Fruit fly (Drosophila melanogaster) whole organism, prepupa: ENCODE data around the gene CG42237.
A peak's percentile ranks its signal among the peaks of the same experiment; 100 is the strongest.

Experiments used
- CG15336 ChIP-seq: fragments of 200-800 bp; sonication (Bioruptor generic); IDR thresholded peaks from 2 replicates; pipeline ENCODE4 v1.3.6; 2022; ENCODE audit warnings: missing biosample characterization, missing genetic modification characterization
- Hr38 ChIP-seq: sonication (Bioruptor generic); optimal IDR thresholded peaks from 2 replicates; lab custom pipeline; 2016; ENCODE audit warnings: missing biosample characterization, missing genetic modification characterization
- Hr39 ChIP-seq: fragments of 200-800 bp; sonication (Bioruptor generic); optimal IDR thresholded peaks from 2 replicates; lab custom pipeline; 2016; ENCODE audit warnings: missing biosample characterization, missing genetic modification characterization
- acj6 ChIP-seq: fragments of 200-800 bp; sonication (Bioruptor generic); optimal IDR thresholded peaks from 3 replicates; lab custom pipeline; 2016; ENCODE audit warnings: missing biosample characterization, missing genetic modification characterization
- dsx ChIP-seq: fragments of 200-800 bp; optimal IDR thresholded peaks from 3 replicates; lab custom pipeline; 2019; ENCODE audit warnings: missing biosample characterization, mild to moderate bottlenecking, missing genetic modification characterization, moderate library complexity; ENCODE audit not compliant: poor library complexity, severe bottlenecking
- fd59A ChIP-seq: fragments of 200-800 bp; sonication (Bioruptor generic); optimal IDR thresholded peaks from 2 replicates; lab custom pipeline; 2017; ENCODE audit warnings: missing biosample characterization, mild to moderate bottlenecking, missing genetic modification characterization, missing genetic modification reagents
- fd85E ChIP-seq: fragments of 200-800 bp; sonication (Bioruptor generic); optimal IDR thresholded peaks from 3 replicates; lab custom pipeline; 2016; ENCODE audit warnings: missing biosample characterization, missing genetic modification characterization
- net ChIP-seq: fragments of 200-800 bp; sonication (Bioruptor generic); optimal IDR thresholded peaks from 3 replicates; lab custom pipeline; 2016; ENCODE audit warnings: missing biosample characterization, missing genetic modification characterization
- spab ChIP-seq: fragments of 200-800 bp; sonication (Bioruptor generic); optimal IDR thresholded peaks from 2 replicates; lab custom pipeline; 2017; ENCODE audit warnings: missing biosample characterization, mild to moderate bottlenecking, missing genetic modification characterization, missing genetic modification reagents
- ss ChIP-seq, 2 experiments: fragments of 200-800 bp; sonication (Bioruptor generic); optimal IDR thresholded peaks; 2 replicates in 1 of 2; 3 replicates in 1 of 2; lab custom pipeline; 2017 to 2018; ENCODE audit warnings: mild to moderate bottlenecking in 2 of 2, missing biosample characterization in 2 of 2, missing genetic modification characterization in 2 of 2, moderate library complexity in 1 of 2

Gene CG42237

DNA sequence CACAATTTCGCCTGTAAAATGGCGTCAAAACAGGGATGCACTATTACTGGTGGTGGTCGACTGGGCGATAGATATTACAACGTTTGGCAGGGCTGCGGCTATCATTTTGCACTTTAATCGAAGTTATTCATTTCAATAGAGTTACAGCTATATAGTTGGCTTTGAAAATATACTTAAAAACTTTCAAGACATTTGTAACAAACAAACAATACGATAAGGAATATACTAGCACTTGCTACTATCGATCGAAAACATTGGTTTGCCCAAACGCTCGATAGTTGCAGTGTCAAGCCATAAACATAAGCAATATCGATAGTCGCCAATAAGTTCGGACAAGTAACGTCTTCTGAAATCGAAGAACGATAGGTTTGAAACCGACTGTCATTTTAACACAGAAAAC, 44.5 kb downstream of the CG42237 start, which contains the start of the genes Bap60 and CG12096 (continued):
- TF ChIP-seq Hr38 (GFP tag; lab: Kevin White, UChicago): no peak
- no peak for TF ChIP-seq CG15336 (GFP tag; lab: Robert Waterston, UW)
- TF ChIP-seq fd85E (GFP tag; lab: Kevin White, UChicago): no peak
- TF ChIP-seq acj6 (GFP tag; lab: Kevin White, UChicago): peak; percentile 63
- no peak for TF ChIP-seq spab (GFP tag; lab: Kevin White, UChicago)
- peak; percentile 84 for TF ChIP-seq Hr39 (GFP tag; lab: Kevin White, UChicago)
- no peak for TF ChIP-seq net (GFP tag; lab: Kevin White, UChicago)
- no peak for TF ChIP-seq fd59A (GFP tag; lab: Kevin White, UChicago)
- TF ChIP-seq ss (GFP tag; optimal IDR thresholded peaks at IDR 0.05; lab: Kevin White, UChicago): no peak
- no peak for TF ChIP-seq dsx (GFP tag; lab: Kevin White, UChicago)
